Fruit fly (Drosophila melanogaster): Measurements from ENCODE around the gene Taf10.
A peak's percentile ranks its signal among the peaks of the same experiment; 100 is the strongest.

Taf10 gene

dm6 chr2L:2732139-2732830 is 35.4 kb upstream of the Taf10 start:
- TF ChIP-seq dsx (GFP tag; optimal IDR thresholded peaks at IDR 0.05; ENCODE audit: poor library complexity, severe bottlenecking) (peak; percentile 48), CG6792 (GFP tag; optimal IDR thresholded peaks at IDR 0.05) (no peak), CG6808 (GFP tag; optimal IDR thresholded peaks at IDR 0.05) (no peak)

- peak; percentile 83 for TF ChIP-seq pdm3 (GFP tag; optimal IDR thresholded peaks at IDR 0.05)
- TF ChIP-seq achi (GFP tag; optimal IDR thresholded peaks at IDR 0.05) = peak; percentile 84
- peak; percentile 82 for TF ChIP-seq CG9139 (GFP tag; optimal IDR thresholded peaks at IDR 0.05)
- peak; percentile 73 for TF ChIP-seq net (GFP tag; optimal IDR thresholded peaks at IDR 0.05)
- TF ChIP-seq Met (GFP tag; optimal IDR thresholded peaks at IDR 0.05) = peak; percentile 78
- no peak for TF ChIP-seq Sox102F (GFP tag; optimal IDR thresholded peaks at IDR 0.05)
- TF ChIP-seq ss (GFP tag; optimal IDR thresholded peaks at IDR 0.05) = peak; percentile 83 to 87
- peak; percentile 90 for TF ChIP-seq CG3032 (tag; optimal IDR thresholded peaks at IDR 0.05)
- peak; percentile 48 for TF ChIP-seq CG8632 (GFP tag; optimal IDR thresholded peaks at IDR 0.05)
- TF ChIP-seq Eip93F (GFP tag; optimal IDR thresholded peaks at IDR 0.05) = no peak
- peak; percentile 88 for TF ChIP-seq fd59A (GFP tag; optimal IDR thresholded peaks at IDR 0.05)
- peak; percentile 86 for TF ChIP-seq Sox14 (GFP tag; optimal IDR thresholded peaks at IDR 0.05)
- peak; percentile 71 for TF ChIP-seq Eip75B (GFP tag; optimal IDR thresholded peaks at IDR 0.05)
- TF ChIP-seq CG7368 (GFP tag; optimal IDR thresholded peaks at IDR 0.05) = peak; percentile 72
- peak; percentile 48 for TF ChIP-seq CG16779 (tag; optimal IDR thresholded peaks at IDR 0.05)
- peak; percentile 72 for TF ChIP-seq CG11294 (GFP tag; IDR thresholded peaks at IDR 0.05)
- no peak for TF ChIP-seq CG6854 (GFP tag; optimal IDR thresholded peaks at IDR 0.05)
- TF ChIP-seq dsx (GFP tag; optimal IDR thresholded peaks at IDR 0.05; ENCODE audit: poor library complexity, severe bottlenecking) = peak; percentile 82
- TF ChIP-seq topi (GFP tag; optimal IDR thresholded peaks at IDR 0.05) = peak; percentile 67
- TF ChIP-seq CG4318 (GFP tag; optimal IDR thresholded peaks at IDR 0.05) = peak; percentile 59
- peak; percentile 74 for TF ChIP-seq CG6276 (GFP tag; optimal IDR thresholded peaks at IDR 0.05)
- TF ChIP-seq CG8319 (GFP tag; optimal IDR thresholded peaks at IDR 0.05) = peak; percentile 70
- peak; percentile 76 for TF ChIP-seq eg (GFP tag; IDR thresholded peaks at IDR 0.05)
- TF ChIP-seq CG8119 (GFP tag; IDR thresholded peaks at IDR 0.05) = peak; percentile 81
- TF ChIP-seq fd85E (GFP tag; optimal IDR thresholded peaks at IDR 0.05) = no peak
- peak; percentile 36 for TF ChIP-seq dac (GFP tag; optimal IDR thresholded peaks at IDR 0.05)
- TF ChIP-seq Eip78C (GFP tag) = peak; percentile 94
- TF ChIP-seq CG11762 (GFP tag; optimal IDR thresholded peaks at IDR 0.05; ENCODE audit: insufficient read depth) = peak; percentile 77
- TF ChIP-seq Blimp-1 (GFP tag; optimal IDR thresholded peaks at IDR 0.05) = peak; percentile 31
- TF ChIP-seq CG11902 (GFP tag; optimal IDR thresholded peaks at IDR 0.05) = peak; percentile 67
- peak; percentile 82 for TF ChIP-seq CG15336 (GFP tag; IDR thresholded peaks at IDR 0.05)
- TF ChIP-seq salr (GFP tag; optimal IDR thresholded peaks at IDR 0.05) = peak; percentile 69 to 79
- TF ChIP-seq Sox15 (GFP tag; optimal IDR thresholded peaks at IDR 0.05) = peak; percentile 60
- peak; percentile 81 for TF ChIP-seq esn (GFP tag; optimal IDR thresholded peaks at IDR 0.05)
- peak; percentile 76 for TF ChIP-seq CG6163 (GFP tag; IDR thresholded peaks at IDR 0.05)
- peak; percentile 78 for TF ChIP-seq Hr39 (GFP tag; optimal IDR thresholded peaks at IDR 0.05)
- TF ChIP-seq CG34406 (GFP tag; optimal IDR thresholded peaks at IDR 0.05) = peak; percentile 66
- peak; percentile 76 for TF ChIP-seq CG6792 (GFP tag; optimal IDR thresholded peaks at IDR 0.05)
- peak; percentile 70 for TF ChIP-seq cyc (GFP tag; optimal IDR thresholded peaks at IDR 0.05)
- TF ChIP-seq CG31627 (GFP tag; optimal IDR thresholded peaks at IDR 0.05) = peak; percentile 79
- no peak for TF ChIP-seq Hr38 (GFP tag; optimal IDR thresholded peaks at IDR 0.05)
- TF ChIP-seq CG6808 (GFP tag; optimal IDR thresholded peaks at IDR 0.05) = peak; percentile 91
- peak; percentile 68 for TF ChIP-seq Lpt (GFP tag; optimal IDR thresholded peaks at IDR 0.05)
- TF ChIP-seq Smox (GFP tag; optimal IDR thresholded peaks at IDR 0.05) = peak; percentile 61
- peak; percentile 86 for TF ChIP-seq CG32006 (GFP tag; optimal IDR thresholded peaks at IDR 0.05)
- TF ChIP-seq acj6 (GFP tag; optimal IDR thresholded peaks at IDR 0.05) = peak; percentile 86
- peak; percentile 82 for TF ChIP-seq CG3919 (GFP tag; optimal IDR thresholded peaks at IDR 0.05)
- TF ChIP-seq Gug (GFP tag; IDR thresholded peaks at IDR 0.05) = peak; percentile 79
Measured at dm6 chr2L:2734215-2734614, 33.5 kb upstream of the Taf10 start.
